Worm (Caenorhabditis elegans) whole organism, L1 larva: ENCODE data around the gene F13E9.12.

Experiments used
- C16A3.4 ChIP-seq: fragments of 150-350 bp; optimal IDR thresholded peaks from 2 replicates; lab custom pipeline; 2014; ENCODE audit warnings: missing biosample characterization, missing genetic modification characterization
- C34B4.2 ChIP-seq: sonication (generic microtip); optimal IDR thresholded peaks from 2 replicates; lab custom pipeline; 2017; ENCODE audit warnings: mild to moderate bottlenecking, missing genetic modification characterization, missing compliant biosample characterization
- Y116A8C.19 ChIP-seq: sonication (generic microtip); optimal IDR thresholded peaks from 2 replicates; lab custom pipeline; 2016; ENCODE audit warnings: missing compliant biosample characterization, missing genetic modification characterization, borderline replicate concordance
- alr-1 ChIP-seq: fragments of 200-800 bp; sonication (Bioruptor generic); optimal IDR thresholded peaks from 2 replicates; lab custom pipeline; 2018; ENCODE audit warnings: borderline replicate concordance, mild to moderate bottlenecking, missing genetic modification characterization, missing compliant biosample characterization
- aly-2 ChIP-seq: fragments of 150-350 bp; optimal IDR thresholded peaks from 2 replicates; lab custom pipeline; 2014; ENCODE audit warnings: missing biosample characterization, missing genetic modification characterization
- ama-1 ChIP-seq: fragments of 150-350 bp; optimal IDR thresholded peaks from 2 replicates; lab custom pipeline; 2014
- ceh-63 ChIP-seq: fragments of 200-800 bp; sonication (Bioruptor generic); optimal IDR thresholded peaks from 2 replicates; lab custom pipeline; 2018; ENCODE audit warnings: mild to moderate bottlenecking, missing genetic modification characterization, missing compliant biosample characterization
- ceh-82 ChIP-seq, 3 experiments: fragments of 150-350 bp in 1 of 3; sonication (generic microtip) in 2 of 3; optimal IDR thresholded peaks; 2 replicates each; lab custom pipeline; 2014 to 2017; ENCODE audit warnings: missing biosample characterization in 3 of 3, missing genetic modification characterization in 3 of 3
- ceh-88 ChIP-seq: fragments of 200-800 bp; sonication (Bioruptor generic); IDR thresholded peaks from 2 replicates; pipeline ENCODE4 v1.3.6; 2022; ENCODE audit warnings: missing genetic modification characterization, missing compliant biosample characterization
- ceh-90 ChIP-seq: sonication (generic microtip); optimal IDR thresholded peaks from 2 replicates; lab custom pipeline; 2016; ENCODE audit warnings: missing genetic modification characterization, missing compliant biosample characterization
- efl-1 ChIP-seq, 4 experiments: fragments of 150-350 bp; optimal IDR thresholded peaks in 3 of 4; peaks in 1 of 4; 1 replicate in 1 of 4; 2 replicates in 3 of 4; lab custom pipeline; 2014; ENCODE audit warnings: missing biosample characterization in 2 of 4, missing genetic modification characterization in 2 of 4, missing genetic modification reagents in 2 of 4
- egl-13 ChIP-seq: sonication (generic microtip); optimal IDR thresholded peaks from 2 replicates; lab custom pipeline; 2016; ENCODE audit warnings: missing genotype, missing genetic modification reagents, missing genetic modification characterization, missing compliant biosample characterization
- elt-3 ChIP-seq, 6 experiments: fragments of 150-350 bp in 1 of 6; sonication (generic microtip); optimal IDR thresholded peaks; 2 replicates each; lab custom pipeline; 2017 to 2018; ENCODE audit warnings: missing biosample characterization in 6 of 6, missing genetic modification characterization in 6 of 6, inconsistent platforms in 1 of 6
- ets-5 ChIP-seq: fragments of 200-800 bp; sonication (Bioruptor generic); IDR thresholded peaks from 2 replicates; pipeline ENCODE4 v1.3.6; 2022; ENCODE audit warnings: missing genetic modification characterization, missing compliant biosample characterization
- fos-1 ChIP-seq: fragments of 150-350 bp; optimal IDR thresholded peaks from 2 replicates; lab custom pipeline; 2014; ENCODE audit warnings: missing biosample characterization, missing genetic modification characterization
- grh-1 ChIP-seq: fragments of 200-800 bp; sonication (Bioruptor generic); IDR thresholded peaks from 2 replicates; pipeline ENCODE4 v1.3.6; 2022; ENCODE audit warnings: missing genetic modification reagents, missing genetic modification characterization, missing compliant biosample characterization
- hlh-17 ChIP-seq: fragments of 200-800 bp; sonication (Bioruptor generic); optimal IDR thresholded peaks from 2 replicates; lab custom pipeline; 2018; ENCODE audit warnings: missing genetic modification characterization, mild to moderate bottlenecking, missing compliant biosample characterization, moderate library complexity, borderline replicate concordance
- hlh-4 ChIP-seq: sonication (generic microtip); optimal IDR thresholded peaks from 2 replicates; lab custom pipeline; 2016; ENCODE audit warnings: mild to moderate bottlenecking, missing genetic modification characterization, missing compliant biosample characterization
- irx-1 ChIP-seq: sonication (generic microtip); optimal IDR thresholded peaks from 2 replicates; lab custom pipeline; 2016; ENCODE audit warnings: missing genetic modification characterization, missing compliant biosample characterization
- isw-1 ChIP-seq: fragments of 200-800 bp; sonication (Bioruptor generic); IDR thresholded peaks from 2 replicates; pipeline ENCODE4 v1.3.6; 2022; ENCODE audit warnings: missing genetic modification characterization, missing compliant biosample characterization
- jun-1 ChIP-seq: fragments of 150-350 bp; optimal IDR thresholded peaks from 2 replicates; lab custom pipeline; 2014; ENCODE audit warnings: missing biosample characterization, missing genetic modification reagents, missing genetic modification characterization
- lin-14 ChIP-seq: fragments of 200-800 bp; sonication (Bioruptor generic); optimal IDR thresholded peaks from 2 replicates; lab custom pipeline; 2018; ENCODE audit warnings: mild to moderate bottlenecking, missing genetic modification characterization, moderate library complexity, missing compliant biosample characterization
- lin-15B ChIP-seq: fragments of 150-350 bp; sonication (generic microtip); optimal IDR thresholded peaks from 3 replicates; lab custom pipeline; 2014; ENCODE audit warnings: missing biosample characterization, missing genetic modification characterization
- lin-39 ChIP-seq: fragments of 150-350 bp; optimal IDR thresholded peaks from 2 replicates; lab custom pipeline; 2014; ENCODE audit warnings: missing biosample characterization, missing genetic modification reagents, missing genetic modification characterization
- lsy-2 ChIP-seq, 2 experiments: fragments of 150-350 bp; optimal IDR thresholded peaks; 2 replicates each; lab custom pipeline; 2014; ENCODE audit warnings: missing biosample characterization in 2 of 2, missing genetic modification characterization in 2 of 2
- nhr-12 ChIP-seq: sonication (generic microtip); optimal IDR thresholded peaks from 2 replicates; lab custom pipeline; 2017; ENCODE audit warnings: missing biosample characterization, missing genetic modification characterization
- nhr-19 ChIP-seq: fragments of 200-800 bp; sonication (Bioruptor generic); conservative IDR thresholded peaks from 2 replicates; pipeline ENCODE4 v1.3.6; 2022; ENCODE audit warnings: missing genetic modification characterization, missing compliant biosample characterization
- nhr-47 ChIP-seq: sonication (generic microtip); optimal IDR thresholded peaks from 2 replicates; lab custom pipeline; 2016; ENCODE audit warnings: mild to moderate bottlenecking, missing genetic modification characterization, moderate library complexity, missing compliant biosample characterization
- rnt-1 ChIP-seq: sonication (generic microtip); optimal IDR thresholded peaks from 2 replicates; lab custom pipeline; 2016; ENCODE audit warnings: mild to moderate bottlenecking, missing genetic modification characterization, moderate library complexity, missing compliant biosample characterization
- sox-4 ChIP-seq: sonication (generic microtip); optimal IDR thresholded peaks from 2 replicates; lab custom pipeline; 2016; ENCODE audit warnings: missing genetic modification characterization, missing compliant biosample characterization
- sup-37 ChIP-seq: fragments of 200-800 bp; sonication (Bioruptor generic); optimal IDR thresholded peaks from 2 replicates; lab custom pipeline; 2018; ENCODE audit warnings: mild to moderate bottlenecking, missing genetic modification characterization, missing compliant biosample characterization
- swsn-7 ChIP-seq: sonication (generic microtip); optimal IDR thresholded peaks from 2 replicates; lab custom pipeline; 2016; ENCODE audit warnings: missing genetic modification characterization, missing compliant biosample characterization
- tbx-2 ChIP-seq: sonication (generic microtip); optimal IDR thresholded peaks from 2 replicates; lab custom pipeline; 2016; ENCODE audit warnings: missing genetic modification characterization, missing compliant biosample characterization
- unc-30 ChIP-seq: sonication (generic microtip); optimal IDR thresholded peaks from 2 replicates; lab custom pipeline; 2017; ENCODE audit warnings: missing biosample characterization, missing genetic modification characterization
- unc-62 ChIP-seq: fragments of 150-350 bp; optimal IDR thresholded peaks from 2 replicates; lab custom pipeline; 2014; ENCODE audit warnings: missing biosample characterization, missing genetic modification reagents, missing genetic modification characterization
- unc-98 ChIP-seq: fragments of 200-800 bp; sonication (Bioruptor generic); IDR thresholded peaks from 2 replicates; pipeline ENCODE4 v1.3.6; 2022; ENCODE audit warnings: missing genetic modification characterization, missing compliant biosample characterization
- vab-15 ChIP-seq: sonication (generic microtip); optimal IDR thresholded peaks from 2 replicates; lab custom pipeline; 2017; ENCODE audit warnings: missing genotype, mild to moderate bottlenecking, missing genetic modification characterization, missing compliant biosample characterization
- zag-1 ChIP-seq: fragments of 150-350 bp; optimal IDR thresholded peaks from 2 replicates; lab custom pipeline; 2014; ENCODE audit warnings: missing biosample characterization, missing genetic modification characterization
- zip-4 ChIP-seq: fragments of 200-800 bp; sonication (Bioruptor generic); optimal IDR thresholded peaks from 2 replicates; lab custom pipeline; 2018; ENCODE audit warnings: mild to moderate bottlenecking, missing genetic modification characterization, moderate library complexity, missing compliant biosample characterization

F13E9.12 gene

ce11 chrIV:10876844-10877243, 2.4 kb upstream of the F13E9.12 start, which contains the start of gene fipr-14:
fipr-14 (plus strand) TSS chrIV:10877144.
- no peak for TF ChIP-seq jun-1 (tag; lab: Kevin White, UChicago)
- no peak for TF ChIP-seq unc-62 (GFP tag; lab: Kevin White, UChicago)

DNA sequence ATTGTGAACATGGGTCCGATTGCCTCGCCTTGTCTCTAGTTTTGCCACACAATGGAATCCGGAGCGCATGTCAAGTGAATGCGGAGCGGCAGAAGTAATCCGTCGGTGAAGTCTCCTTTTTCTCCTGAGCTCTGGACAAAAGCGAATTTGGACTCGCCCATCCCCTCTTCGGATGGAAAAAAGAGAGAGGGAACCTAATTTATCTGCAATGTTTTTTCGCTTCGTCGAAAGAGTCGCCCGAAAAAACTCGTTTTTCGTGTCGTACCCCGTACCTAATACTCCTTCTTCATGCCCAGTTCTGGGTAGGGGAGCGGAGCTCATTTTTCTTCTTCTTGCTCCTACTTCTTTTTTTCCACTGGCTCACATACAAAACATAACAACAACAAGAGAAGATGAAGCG, 4.3 kb downstream of the F13E9.12 start:
- no peak for TF ChIP-seq grh-1 (GFP tag; lab: Robert Waterston, UW)
- no peak for TF ChIP-seq nhr-19
- no peak for TF ChIP-seq elt-3 (tag; optimal IDR thresholded peaks at IDR 0.05; lab: Kevin White, UChicago)
- no peak for TF ChIP-seq fos-1 (tag; lab: Kevin White, UChicago)
- no peak for TF ChIP-seq Y116A8C.19 (tag; lab: Kevin White, UChicago)
- no peak for TF ChIP-seq lin-15B
- TF ChIP-seq C34B4.2 (tag; lab: Kevin White, UChicago): no peak
- TF ChIP-seq aly-2 (tag; lab: Kevin White, UChicago): no peak
- no peak for TF ChIP-seq ceh-63 (GFP tag; lab: Kevin White, UChicago)
- no peak for TF ChIP-seq lsy-2 (tag; optimal IDR thresholded peaks at IDR 0.05; lab: Kevin White, UChicago)
- TF ChIP-seq efl-1 (optimal IDR thresholded peaks at IDR 0.05; lab: Kevin White, UChicago): no peak
- TF ChIP-seq efl-1 (GFP tag; optimal IDR thresholded peaks at IDR 0.05 in 1 of 2; lab: Kevin White, UChicago): peak in 1 of 2 experiments; percentile 44
- no peak for TF ChIP-seq ets-5 (GFP tag; lab: Robert Waterston, UW)
- no peak for TF ChIP-seq ceh-90 (tag; lab: Kevin White, UChicago)
- peak; percentile 54 for TF ChIP-seq lin-14 (GFP tag; lab: Kevin White, UChicago)
- no peak for TF ChIP-seq irx-1 (tag; lab: Kevin White, UChicago)

DNA sequence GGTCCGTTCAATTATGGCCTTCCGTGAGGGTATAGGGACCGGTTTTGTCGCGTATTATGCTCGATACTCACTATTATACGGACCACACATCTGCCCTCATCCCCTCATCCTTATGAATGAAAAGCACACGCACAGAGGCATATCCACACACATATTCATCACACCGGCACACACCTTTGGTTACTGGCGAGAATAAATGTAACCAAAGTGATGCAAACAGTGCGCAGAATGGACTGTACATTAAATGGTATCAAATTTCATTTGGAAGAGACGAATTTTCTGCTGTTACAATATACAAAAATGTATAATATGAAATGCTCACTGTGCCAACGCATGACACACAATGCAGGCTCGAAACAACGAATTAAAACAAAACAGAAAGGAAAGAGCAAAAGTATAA, 4.8 kb downstream of the F13E9.12 start:
- no peak for TF ChIP-seq hlh-4
- no peak for TF ChIP-seq unc-30
- TF ChIP-seq zag-1 (tag; lab: Kevin White, UChicago): no peak
- no peak for TF ChIP-seq swsn-7 (tag; lab: Kevin White, UChicago)
- no peak for TF ChIP-seq C34B4.2 (tag; lab: Kevin White, UChicago)
- no peak for TF ChIP-seq sup-37 (GFP tag; lab: Kevin White, UChicago)
- no peak for TF ChIP-seq unc-98 (GFP tag; lab: Robert Waterston, UW)
- TF ChIP-seq alr-1 (tag; lab: Kevin White, UChicago): no peak
- TF ChIP-seq isw-1 (GFP tag; lab: Robert Waterston, UW): no peak
- no peak for TF ChIP-seq ama-1 (lab: Kevin White, UChicago)
- TF ChIP-seq egl-13 (tag; lab: Kevin White, UChicago): no peak
- no peak for TF ChIP-seq lin-39 (tag; lab: Kevin White, UChicago)
- TF ChIP-seq nhr-12 (tag; lab: Kevin White, UChicago): no peak
- TF ChIP-seq fos-1 (tag; lab: Kevin White, UChicago): no peak
- TF ChIP-seq vab-15 (tag; lab: Kevin White, UChicago): no peak
- TF ChIP-seq zip-4 (GFP tag; lab: Kevin White, UChicago): no peak

DNA sequence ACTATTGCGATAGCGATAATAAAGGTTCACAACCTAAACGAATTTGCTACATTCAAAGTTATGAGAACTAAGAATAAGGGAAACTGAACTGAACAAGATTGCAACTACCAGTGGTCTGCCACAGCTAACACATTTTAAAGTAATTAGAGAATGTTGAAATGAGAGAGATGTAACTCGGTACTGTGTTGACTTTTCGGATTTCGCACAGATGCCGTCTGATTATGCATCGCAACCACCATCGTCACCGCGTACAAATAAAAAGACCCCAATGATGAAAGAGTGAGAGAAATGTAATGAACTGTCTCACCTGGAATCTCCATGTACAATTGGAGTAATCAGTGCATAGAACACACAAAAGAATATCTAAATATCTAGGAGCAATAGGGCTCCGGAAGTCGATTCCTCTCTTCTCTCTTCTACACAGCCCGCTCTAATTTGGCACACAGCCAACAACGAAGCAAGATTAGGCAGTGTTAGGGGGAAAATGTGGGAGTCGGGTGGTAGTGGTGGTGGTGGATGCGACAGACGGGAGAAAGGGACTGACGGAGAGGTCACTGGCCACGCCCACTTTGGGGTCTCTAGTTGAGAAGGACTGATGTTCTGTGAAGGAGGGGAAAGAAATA, 5.7 kb downstream of the F13E9.12 start, which contains the start of gene F13E9.11:
Gene F13E9.11, minus strand, starts transcription at position 507 of the 623 bp plus-strand sequence.
- peak; percentile 2 for TF ChIP-seq nhr-47 (tag; lab: Kevin White, UChicago)
- peak; percentile 4 for TF ChIP-seq rnt-1 (tag; lab: Kevin White, UChicago)
- TF ChIP-seq efl-1 (optimal IDR thresholded peaks at IDR 0.05; lab: Kevin White, UChicago): no peak
- TF ChIP-seq efl-1 (GFP tag; optimal IDR thresholded peaks at IDR 0.05 in 1 of 2; lab: Kevin White, UChicago): no peak
- TF ChIP-seq swsn-7 (tag; lab: Kevin White, UChicago): no peak
- TF ChIP-seq lin-14 (GFP tag; lab: Kevin White, UChicago): peak; percentile 74
- no peak for TF ChIP-seq C16A3.4 (tag; lab: Kevin White, UChicago)
- no peak for TF ChIP-seq C34B4.2 (tag; lab: Kevin White, UChicago)
- peak in 1 of 3 experiments; percentile 43 for TF ChIP-seq ceh-82 (tag; optimal IDR thresholded peaks at IDR 0.05; lab: Kevin White, UChicago)
- no peak for TF ChIP-seq sox-4
- peak; percentile 15 for TF ChIP-seq tbx-2 (tag; lab: Kevin White, UChicago)
- TF ChIP-seq hlh-17: no peak
- no peak for TF ChIP-seq ceh-88 (GFP tag; lab: Robert Waterston, UW)
- TF ChIP-seq, all 84 proteins: peak for 5
